Fruit fly (Drosophila melanogaster): ENCODE measurements around the gene Lamtor5.

- TF ChIP-seq pan (optimal IDR thresholded peaks at IDR 0.05) (no peak), psq (optimal IDR thresholded peaks at IDR 0.05) (no peak), Dll (optimal IDR thresholded peaks at IDR 0.05) (no peak), CG8478 (optimal IDR thresholded peaks at IDR 0.05) (no peak), usp (GFP tag; optimal IDR thresholded peaks at IDR 0.05) (no peak), EcR (GFP tag; optimal IDR thresholded peaks at IDR 0.05) (no peak)
Measured at dm6 chrX:1893532-1893931, 34.8 kb upstream of the Lamtor5 start.

Data from whole organism.